Fruit fly (Drosophila melanogaster) whole organism, pupa: Measurements from ENCODE around the gene Acp32CD.

Experiments used
- CG12605 ChIP-seq: fragments of 200-800 bp; sonication (Bioruptor generic); IDR thresholded peaks from 2 replicates; pipeline ENCODE4 v1.3.6; 2022; ENCODE audit warnings: missing biosample characterization, missing genetic modification characterization
- CG14655 ChIP-seq: fragments of 200-800 bp; sonication (Bioruptor generic); optimal IDR thresholded peaks from 3 replicates; lab custom pipeline; 2017; ENCODE audit warnings: mild to moderate bottlenecking, missing biosample characterization, missing genetic modification reagents, missing genetic modification characterization
- CG15710 ChIP-seq: fragments of 200-800 bp; sonication (Bioruptor generic); optimal IDR thresholded peaks from 2 replicates; lab custom pipeline; 2018; ENCODE audit warnings: missing biosample characterization, mild to moderate bottlenecking, missing genetic modification characterization, moderate library complexity
- CG17806 ChIP-seq: fragments of 200-800 bp; sonication (Bioruptor generic); optimal IDR thresholded peaks from 2 replicates; lab custom pipeline; 2018; ENCODE audit warnings: missing biosample characterization, mild to moderate bottlenecking, missing genetic modification characterization, moderate library complexity
- CG32121 ChIP-seq: fragments of 200-800 bp; sonication (Bioruptor generic); IDR thresholded peaks from 2 replicates; pipeline ENCODE4 v1.3.6; 2022; ENCODE audit warnings: missing biosample characterization, missing genetic modification characterization
- CG4496 ChIP-seq: fragments of 200-800 bp; sonication (Bioruptor generic); IDR thresholded peaks from 3 replicates; pipeline ENCODE4 v1.3.6; 2022; ENCODE audit warnings: missing biosample characterization, missing genetic modification characterization
- CG9948 ChIP-seq: fragments of 200-800 bp; sonication (Bioruptor generic); optimal IDR thresholded peaks from 2 replicates; lab custom pipeline; 2018; ENCODE audit warnings: missing biosample characterization, mild to moderate bottlenecking, missing genetic modification characterization, moderate library complexity
- rn ChIP-seq: fragments of 200-800 bp; sonication (Bioruptor generic); IDR thresholded peaks from 2 replicates; pipeline ENCODE4 v1.3.6; 2022; ENCODE audit warnings: missing biosample characterization, missing genetic modification characterization

DNA sequence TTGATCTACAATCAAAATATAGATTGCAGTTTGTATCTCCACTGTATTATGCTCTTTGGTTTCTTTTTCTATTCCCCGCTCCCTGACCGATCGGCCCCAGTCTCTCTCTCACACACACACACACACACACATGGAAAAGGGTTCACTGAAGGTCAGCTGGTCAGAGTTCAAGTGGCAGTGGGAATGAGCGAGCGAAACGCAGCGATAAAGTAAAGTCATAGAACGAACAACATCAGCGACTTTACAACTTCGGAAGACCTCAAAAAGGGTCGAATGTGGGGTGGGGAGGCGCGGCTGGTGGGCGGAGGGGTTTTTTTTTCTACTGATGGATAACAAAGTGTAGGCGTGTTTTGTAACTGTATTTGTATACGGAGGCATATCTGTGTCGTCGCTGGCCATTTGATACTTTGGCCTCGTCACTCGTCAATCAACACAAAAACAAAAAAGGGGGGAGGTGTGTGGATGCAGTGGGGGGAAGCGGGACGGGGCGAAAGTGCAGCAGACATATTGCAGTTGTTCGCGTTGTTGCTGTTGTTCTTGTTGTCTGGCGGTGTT lies 42.8 kb downstream of the Acp32CD start:
- TF ChIP-seq CG12605 (GFP tag; lab: Robert Waterston, UW) (no peak), CG15710 (tag; lab: Kevin White, UChicago) (no peak), CG4496 (GFP tag; lab: Robert Waterston, UW) (0 out of 3 replicates have a peak, but pooled peaks have one; percentile 24), CG14655 (GFP tag; lab: Kevin White, UChicago) (no peak), CG17806 (tag; lab: Kevin White, UChicago) (no peak), CG32121 (GFP tag; lab: Robert Waterston, UW) (no peak), CG9948 (tag; lab: Kevin White, UChicago) (no peak), rn (GFP tag; lab: Robert Waterston, UW) (no peak)
